Worm (Caenorhabditis elegans) whole organism, young adult: Measurements from ENCODE around the gene srg-23.

Experiments used
- C17E4.6 ChIP-seq: fragments of 200-800 bp; sonication (Bioruptor generic); IDR thresholded peaks from 2 replicates; pipeline ENCODE4 v1.3.6; 2022; ENCODE audit warnings: missing genetic modification reagents, missing genetic modification characterization, missing compliant biosample characterization
- D2030.7 ChIP-seq: fragments of 200-800 bp; sonication (Bioruptor generic); IDR thresholded peaks from 2 replicates; pipeline ENCODE4 v1.3.6; 2022; ENCODE audit warnings: missing genetic modification reagents, missing genetic modification characterization, missing compliant biosample characterization
- F23B12.7 ChIP-seq: sonication (generic microtip); optimal IDR thresholded peaks from 2 replicates; lab custom pipeline; 2017; ENCODE audit warnings: missing genetic modification characterization, mild to moderate bottlenecking, missing compliant biosample characterization, antibody characterized with exemption, moderate library complexity; ENCODE audit not compliant: insufficient read depth
- F37B4.10 ChIP-seq: fragments of 200-800 bp; sonication (Bioruptor generic); IDR thresholded peaks from 2 replicates; pipeline ENCODE4 v1.3.6; 2022; ENCODE audit warnings: missing genetic modification characterization, missing compliant biosample characterization
- K11D2.4 ChIP-seq: fragments of 200-800 bp; sonication (Bioruptor generic); IDR thresholded peaks from 2 replicates; pipeline ENCODE4 v1.3.6; 2022; ENCODE audit warnings: missing genetic modification reagents, missing genetic modification characterization, missing compliant biosample characterization
- K12H6.12 ChIP-seq: fragments of 200-800 bp; sonication (Bioruptor generic); optimal IDR thresholded peaks from 2 replicates; lab custom pipeline; 2018; ENCODE audit warnings: mild to moderate bottlenecking, missing genetic modification characterization, missing compliant biosample characterization
- Y53F4B.3 ChIP-seq: fragments of 200-800 bp; sonication (Bioruptor generic); IDR thresholded peaks from 2 replicates; pipeline ENCODE4 v1.3.6; 2022; ENCODE audit warnings: missing genetic modification reagents, missing genetic modification characterization, missing compliant biosample characterization
- aptf-2 ChIP-seq: fragments of 200-800 bp; sonication (Bioruptor generic); conservative IDR thresholded peaks from 2 replicates; pipeline ENCODE4 v1.3.6; 2022; ENCODE audit warnings: missing genetic modification reagents, missing genetic modification characterization, missing compliant biosample characterization
- attf-6 ChIP-seq: fragments of 200-800 bp; sonication (Bioruptor generic); IDR thresholded peaks from 2 replicates; pipeline ENCODE4 v1.3.6; 2022; ENCODE audit warnings: missing genetic modification reagents, missing genetic modification characterization, missing compliant biosample characterization
- bed-2 ChIP-seq: fragments of 200-800 bp; sonication (Bioruptor generic); IDR thresholded peaks from 2 replicates; pipeline ENCODE4 v1.3.6; 2022; ENCODE audit warnings: missing genetic modification reagents, missing genetic modification characterization, missing compliant biosample characterization
- cebp-2 ChIP-seq: fragments of 200-800 bp; sonication (Bioruptor generic); IDR thresholded peaks from 2 replicates; pipeline ENCODE4 v1.3.6; 2022; ENCODE audit warnings: missing genetic modification characterization, missing compliant biosample characterization
- ceh-27 ChIP-seq: fragments of 200-800 bp; sonication (Bioruptor generic); optimal IDR thresholded peaks from 2 replicates; lab custom pipeline; 2018; ENCODE audit warnings: mild to moderate bottlenecking, missing genetic modification characterization, moderate library complexity, missing compliant biosample characterization
- ceh-91 ChIP-seq: fragments of 200-800 bp; sonication (Bioruptor generic); IDR thresholded peaks from 2 replicates; pipeline ENCODE4 v1.3.6; 2022; ENCODE audit warnings: missing genetic modification reagents, missing genetic modification characterization, missing compliant biosample characterization
- chd-7 ChIP-seq: sonication (generic microtip); optimal IDR thresholded peaks from 2 replicates; lab custom pipeline; 2016; ENCODE audit warnings: mild to moderate bottlenecking, missing genetic modification characterization, moderate library complexity, missing compliant biosample characterization
- dpff-1 ChIP-seq: sonication (generic microtip); optimal IDR thresholded peaks from 2 replicates; lab custom pipeline; 2017; ENCODE audit warnings: mild to moderate bottlenecking, missing genetic modification characterization, missing compliant biosample characterization
- efl-1 ChIP-seq: fragments of 150-350 bp; optimal IDR thresholded peaks from 2 replicates; lab custom pipeline; 2014; ENCODE audit warnings: missing biosample characterization, missing genetic modification reagents, missing genetic modification characterization
- egrh-3 ChIP-seq: fragments of 200-800 bp; sonication (Bioruptor generic); IDR thresholded peaks from 2 replicates; pipeline ENCODE4 v1.3.6; 2022; ENCODE audit warnings: missing genetic modification reagents, missing genetic modification characterization, missing compliant biosample characterization
- ets-4 ChIP-seq: fragments of 200-800 bp; sonication (Bioruptor generic); optimal IDR thresholded peaks from 2 replicates; lab custom pipeline; 2018; ENCODE audit warnings: mild to moderate bottlenecking, missing genetic modification characterization, missing compliant biosample characterization
- fkh-3 ChIP-seq: sonication (generic microtip); optimal IDR thresholded peaks from 2 replicates; lab custom pipeline; 2016; ENCODE audit warnings: mild to moderate bottlenecking, missing genetic modification characterization, missing compliant biosample characterization
- hmg-1.2 ChIP-seq: fragments of 200-800 bp; sonication (Bioruptor generic); IDR thresholded peaks from 2 replicates; pipeline ENCODE4 v1.3.6; 2022; ENCODE audit warnings: missing genetic modification reagents, missing genetic modification characterization, missing compliant biosample characterization
- hmg-20 ChIP-seq: fragments of 200-800 bp; sonication (Bioruptor generic); IDR thresholded peaks from 2 replicates; pipeline ENCODE4 v1.3.6; 2022; ENCODE audit warnings: missing genetic modification reagents, missing genetic modification characterization, missing compliant biosample characterization
- lsl-1 ChIP-seq: fragments of 200-800 bp; sonication (Bioruptor generic); optimal IDR thresholded peaks from 2 replicates; lab custom pipeline; 2018; ENCODE audit warnings: mild to moderate bottlenecking, missing genetic modification characterization, moderate library complexity, missing compliant biosample characterization
- nhr-120 ChIP-seq: fragments of 200-800 bp; sonication (Bioruptor generic); IDR thresholded peaks from 2 replicates; pipeline ENCODE4 v1.3.6; 2022; ENCODE audit warnings: missing genetic modification characterization, missing compliant biosample characterization
- nhr-80 ChIP-seq: sonication (generic microtip); optimal IDR thresholded peaks from 2 replicates; lab custom pipeline; 2016; ENCODE audit warnings: missing genetic modification characterization, missing compliant biosample characterization
- pbrm-1 ChIP-seq: fragments of 200-800 bp; sonication (Bioruptor generic); IDR thresholded peaks from 2 replicates; pipeline ENCODE4 v1.3.6; 2022; ENCODE audit warnings: missing genetic modification reagents, missing genetic modification characterization, missing compliant biosample characterization
- rpc-1 ChIP-seq, 2 experiments: fragments of 150-350 bp in 1 of 2; sonication (generic microtip) in 1 of 2; optimal IDR thresholded peaks; 2 replicates each; lab custom pipeline; 2014 to 2018; ENCODE audit warnings: missing biosample characterization in 1 of 2, missing genetic modification characterization in 1 of 2, missing genetic modification reagents in 1 of 2, missing genotype in 1 of 2
- snpc-1.3 ChIP-seq: sonication (generic microtip); optimal IDR thresholded peaks from 2 replicates; lab custom pipeline; 2017; ENCODE audit warnings: missing genetic modification characterization, mild to moderate bottlenecking, missing compliant biosample characterization, antibody characterized with exemption, moderate library complexity, missing genotype, missing genetic modification reagents; ENCODE audit not compliant: insufficient read depth
- snpc-3.4 ChIP-seq: sonication (generic microtip); optimal IDR thresholded peaks from 2 replicates; lab custom pipeline; 2017; ENCODE audit warnings: missing genetic modification characterization, mild to moderate bottlenecking, missing compliant biosample characterization, antibody characterized with exemption, moderate library complexity, missing genotype, missing genetic modification reagents
- snpc-4 ChIP-seq, 5 experiments: fragments of 150-350 bp in 1 of 5; sonication (generic microtip) in 4 of 5; optimal IDR thresholded peaks; 2 replicates each; lab custom pipeline; 2014 to 2018; ENCODE audit warnings: missing genetic modification characterization in 5 of 5, missing biosample characterization in 3 of 5, antibody characterized with exemption in 2 of 5, mild to moderate bottlenecking in 2 of 5, missing compliant biosample characterization in 2 of 5, missing genotype in 2 of 5, moderate library complexity in 2 of 5, missing genetic modification reagents in 1 of 5
- somi-1 ChIP-seq: fragments of 200-800 bp; sonication (Bioruptor generic); optimal IDR thresholded peaks from 2 replicates; lab custom pipeline; 2018; ENCODE audit warnings: mild to moderate bottlenecking, missing genetic modification characterization, missing compliant biosample characterization
- tlf-1 ChIP-seq: fragments of 200-800 bp; sonication (Bioruptor generic); optimal IDR thresholded peaks from 2 replicates; lab custom pipeline; 2018; ENCODE audit warnings: mild to moderate bottlenecking, missing genetic modification characterization, missing compliant biosample characterization
- unc-130 ChIP-seq: sonication (generic microtip); optimal IDR thresholded peaks from 2 replicates; lab custom pipeline; 2016; ENCODE audit warnings: missing genetic modification reagents, missing genetic modification characterization, missing compliant biosample characterization
- zfh-2 ChIP-seq: fragments of 200-800 bp; sonication (Bioruptor generic); conservative IDR thresholded peaks from 2 replicates; pipeline ENCODE4 v1.3.6; 2022; ENCODE audit warnings: missing genetic modification reagents, missing genetic modification characterization, missing compliant biosample characterization
- ztf-18 ChIP-seq: sonication (generic microtip); optimal IDR thresholded peaks from 2 replicates; lab custom pipeline; 2016; ENCODE audit warnings: missing genotype, mild to moderate bottlenecking, missing genetic modification characterization, missing compliant biosample characterization
- ztf-26 ChIP-seq: sonication (generic microtip); optimal IDR thresholded peaks from 2 replicates; lab custom pipeline; 2017; ENCODE audit warnings: missing genetic modification characterization, missing compliant biosample characterization
- ztf-28 ChIP-seq: fragments of 200-800 bp; sonication (Bioruptor generic); IDR thresholded peaks from 2 replicates; pipeline ENCODE4 v1.3.6; 2022; ENCODE audit warnings: missing genetic modification reagents, missing genetic modification characterization, missing compliant biosample characterization

The srg-23 gene

ce11 chrII:3070182-3070581, 25.8 kb downstream of the srg-23 start:
- no peak for TF ChIP-seq aptf-2 (GFP tag; lab: Robert Waterston, UW)
- no peak for TF ChIP-seq ztf-26
- no peak for TF ChIP-seq Y53F4B.3 (GFP tag; lab: Robert Waterston, UW)
- no peak for TF ChIP-seq rpc-1 (optimal IDR thresholded peaks at IDR 0.05; lab: Kevin White, UChicago)
- TF ChIP-seq rpc-1 (tag; optimal IDR thresholded peaks at IDR 0.05; lab: Kevin White, UChicago): no peak
- TF ChIP-seq ets-4 (GFP tag; lab: Kevin White, UChicago): no peak
- no peak for TF ChIP-seq somi-1

ce11 chrII:3068646-3069045, 27.3 kb downstream of the srg-23 start:
- TF ChIP-seq nhr-120 (no peak), ztf-28 (no peak), attf-6 (GFP tag; lab: Robert Waterston, UW) (no peak), ceh-27 (GFP tag; lab: Kevin White, UChicago) (no peak), bed-2 (GFP tag; lab: Robert Waterston, UW) (no peak), efl-1 (GFP tag; lab: Kevin White, UChicago) (no peak), snpc-4 (GFP tag; optimal IDR thresholded peaks at IDR 0.05; lab: Kevin White, UChicago) (no peak), snpc-4 (tag; optimal IDR thresholded peaks at IDR 0.05; lab: Kevin White, UChicago) (no peak), C17E4.6 (GFP tag; lab: Robert Waterston, UW) (no peak), fkh-3 (tag; lab: Kevin White, UChicago) (no peak), hmg-20 (GFP tag; lab: Robert Waterston, UW) (no peak), hmg-1.2 (GFP tag; lab: Robert Waterston, UW) (no peak)

ce11 chrII:3067896-3068295, 28.1 kb downstream of the srg-23 start:
- TF ChIP-seq F23B12.7 (no peak), unc-130 (GFP tag; lab: Kevin White, UChicago) (no peak), bed-2 (GFP tag; lab: Robert Waterston, UW) (no peak), ztf-18 (tag; lab: Kevin White, UChicago) (no peak), K12H6.12 (tag; lab: Kevin White, UChicago) (no peak), zfh-2 (no peak), ceh-91 (GFP tag; lab: Robert Waterston, UW) (no peak), cebp-2 (GFP tag; lab: Robert Waterston, UW) (no peak), lsl-1 (GFP tag; lab: Kevin White, UChicago) (no peak), snpc-3.4 (no peak), pbrm-1 (GFP tag; lab: Robert Waterston, UW) (no peak), K11D2.4 (no peak), tlf-1 (no peak), chd-7 (no peak), dpff-1 (tag; lab: Kevin White, UChicago) (no peak), snpc-1.3 (tag; lab: Kevin White, UChicago) (no peak), nhr-80 (no peak), D2030.7 (GFP tag; lab: Robert Waterston, UW) (no peak), F37B4.10 (GFP tag; lab: Robert Waterston, UW) (no peak), egrh-3 (no peak)
